Worm (Caenorhabditis elegans): ENCODE measurements around the gene ZC116.5.

ZC116.5 gene

ce11 chrV:12592379-12592778 lies 16.4 kb downstream of the ZC116.5 start, which contains the start of gene C14C10.2:
Gene C14C10.2 (minus strand): TSS chrV:12592479.
- TF ChIP-seq nhr-232 (tag; optimal IDR thresholded peaks at IDR 0.05) (no peak), hlh-13 (GFP tag; optimal IDR thresholded peaks at IDR 0.05) (no peak), sox-4 (tag; optimal IDR thresholded peaks at IDR 0.05) (no peak), lim-6 (tag; optimal IDR thresholded peaks at IDR 0.05) (no peak), eyg-1 (tag; optimal IDR thresholded peaks at IDR 0.05) (no peak), hlh-8 (tag; optimal IDR thresholded peaks at IDR 0.05) (no peak), dve-1 (tag; optimal IDR thresholded peaks at IDR 0.05) (no peak), ref-2 (tag; optimal IDR thresholded peaks at IDR 0.05) (no peak), ceh-2 (tag; optimal IDR thresholded peaks at IDR 0.05) (no peak), pqm-1 (tag; optimal IDR thresholded peaks at IDR 0.05) (no peak), elt-2 (tag; optimal IDR thresholded peaks at IDR 0.05) (no peak)

- TF ChIP-seq unc-42 (tag; optimal IDR thresholded peaks at IDR 0.05), result no peak
- TF ChIP-seq dve-1 (tag; optimal IDR thresholded peaks at IDR 0.05), result no peak
- TF ChIP-seq pag-3 (tag; optimal IDR thresholded peaks at IDR 0.05; ENCODE audit: borderline replicate concordance), result no peak
- TF ChIP-seq F13H6.1 (tag; optimal IDR thresholded peaks at IDR 0.05), result no peak
- TF ChIP-seq nhr-232 (tag; optimal IDR thresholded peaks at IDR 0.05), result no peak
- TF ChIP-seq pax-1 (tag; optimal IDR thresholded peaks at IDR 0.05), result no peak
- TF ChIP-seq sox-4 (tag; optimal IDR thresholded peaks at IDR 0.05), result no peak
- no peak for TF ChIP-seq T23F11.4 (GFP tag; optimal IDR thresholded peaks at IDR 0.05)
- no peak for TF ChIP-seq madf-2 (tag; optimal IDR thresholded peaks at IDR 0.05)
- TF ChIP-seq eyg-1 (tag; optimal IDR thresholded peaks at IDR 0.05), result no peak
- TF ChIP-seq fkh-10 (GFP tag; optimal IDR thresholded peaks at IDR 0.05), result no peak
- no peak for TF ChIP-seq elt-4 (tag; optimal IDR thresholded peaks at IDR 0.05)
- no peak for TF ChIP-seq zip-5 (tag; optimal IDR thresholded peaks at IDR 0.05)
- no peak for TF ChIP-seq dmd-4 (tag; optimal IDR thresholded peaks at IDR 0.05; ENCODE audit: borderline replicate concordance)
- no peak for TF ChIP-seq sdc-2 (tag; optimal IDR thresholded peaks at IDR 0.05)
Observed at ce11 chrV:12590601-12591000, 18.2 kb downstream of the ZC116.5 start, which contains the start of gene ttr-43. Gene ttr-43 (minus strand): TSS chrV:12590701.

- TF ChIP-seq pat-9 (tag; optimal IDR thresholded peaks at IDR 0.05) (no peak), nhr-232 (tag; optimal IDR thresholded peaks at IDR 0.05) (no peak), ceh-45 (GFP tag; IDR thresholded peaks at IDR 0.05) (no peak), Y22D7AL.16 (tag; optimal IDR thresholded peaks at IDR 0.05) (no peak), hlh-6 (tag; optimal IDR thresholded peaks at IDR 0.05) (no peak), lim-6 (tag; optimal IDR thresholded peaks at IDR 0.05) (no peak), che-1 (tag; optimal IDR thresholded peaks at IDR 0.05) (no peak), ceh-6 (GFP tag; optimal IDR thresholded peaks at IDR 0.05) (no peak), K02D7.2 (tag; optimal IDR thresholded peaks at IDR 0.05) (no peak), ceh-14 (tag; optimal IDR thresholded peaks at IDR 0.05) (no peak), zip-5 (tag; optimal IDR thresholded peaks at IDR 0.05) (no peak), ref-2 (tag; optimal IDR thresholded peaks at IDR 0.05) (no peak), dve-1 (tag; optimal IDR thresholded peaks at IDR 0.05) (no peak), tbx-2 (tag; optimal IDR thresholded peaks at IDR 0.05) (no peak)
Observed at ce11 chrV:12588030-12588429, 20.7 kb downstream of the ZC116.5 start, which contains the start of gene C14C10.1. Gene C14C10.1 (plus strand): TSS chrV:12588330.

- TF ChIP-seq sox-2 (GFP tag; IDR thresholded peaks at IDR 0.05) (no peak), syd-9 (tag; optimal IDR thresholded peaks at IDR 0.05) (no peak), ceh-24 (tag; optimal IDR thresholded peaks at IDR 0.05) (no peak), ceh-34 (tag; optimal IDR thresholded peaks at IDR 0.05) (no peak), hlh-6 (tag; optimal IDR thresholded peaks at IDR 0.05) (no peak), unc-3 (GFP tag; conservative IDR thresholded peaks at IDR 0.05) (no peak), unc-3 (tag; optimal IDR thresholded peaks at IDR 0.05) (no peak), ceh-14 (tag; optimal IDR thresholded peaks at IDR 0.05) (no peak), pha-2 (tag; optimal IDR thresholded peaks at IDR 0.05) (no peak), sox-4 (tag; optimal IDR thresholded peaks at IDR 0.05) (no peak), tbx-2 (tag; optimal IDR thresholded peaks at IDR 0.05) (no peak), pat-9 (tag; optimal IDR thresholded peaks at IDR 0.05) (no peak), nhr-232 (tag; optimal IDR thresholded peaks at IDR 0.05) (no peak), madf-2 (tag; optimal IDR thresholded peaks at IDR 0.05) (no peak), pqm-1 (tag; optimal IDR thresholded peaks at IDR 0.05) (no peak)
Observed at ce11 chrV:12586793-12587192, 22.0 kb downstream of the ZC116.5 start.

All from whole organism, late embryonic.